Worm (Caenorhabditis elegans): ENCODE data around the gene fut-2.
"Not testable (repeated sequence)": the region's sequence is repeated elsewhere in the genome, so short reads cannot be mapped to it uniquely, and the experiment has no call there.

ce11 chrV:6581762-6582161 is 6.1 kb upstream of the fut-2 start, which contains the start of gene ZK1055.4:
- not testable (repeated sequence) for TF ChIP-seq ref-1 (GFP tag; conservative IDR thresholded peaks at IDR 0.05); flt-1 (GFP tag; IDR thresholded peaks at IDR 0.05); ztf-23 (GFP tag; IDR thresholded peaks at IDR 0.05); tab-1 (GFP tag; IDR thresholded peaks at IDR 0.05); med-1 (GFP tag; optimal IDR thresholded peaks at IDR 0.05; ENCODE audit: insufficient read depth); T22C8.4 (GFP tag; IDR thresholded peaks at IDR 0.05)

Measured in whole organism, midembryonic.